Fruit fly (Drosophila melanogaster) whole organism, embryonic: ENCODE results near the gene Psn.
A peak's percentile ranks its signal among the peaks of the same experiment; 100 is the strongest.

Source experiments
- Aef1 ChIP-seq: fragments of 200-800 bp; sonication (Bioruptor generic); IDR thresholded peaks from 3 replicates; pipeline ENCODE4 v1.3.6; 2022; ENCODE audit warnings: missing biosample characterization, missing genetic modification characterization
- Atf3 ChIP-seq: fragments of 200-800 bp; sonication (Bioruptor generic); optimal IDR thresholded peaks from 3 replicates; lab custom pipeline; 2016; ENCODE audit warnings: missing biosample characterization, missing genetic modification characterization
- CG11560 ChIP-seq: fragments of 200-800 bp; sonication (Bioruptor generic); IDR thresholded peaks from 3 replicates; pipeline ENCODE4 v1.3.6; 2022; ENCODE audit warnings: missing biosample characterization, missing genetic modification characterization
- CG14441 ChIP-seq: fragments of 200-800 bp; sonication (Bioruptor generic); IDR thresholded peaks from 2 replicates; pipeline ENCODE4 v1.3.6; 2022; ENCODE audit warnings: missing biosample characterization, missing genetic modification characterization
- CG1529 ChIP-seq: fragments of 200-800 bp; sonication (Bioruptor generic); optimal IDR thresholded peaks from 3 replicates; lab custom pipeline; 2018; ENCODE audit warnings: missing biosample characterization, missing genetic modification characterization
- CG16813 ChIP-seq: fragments of 200-800 bp; sonication (Bioruptor generic); IDR thresholded peaks from 3 replicates; pipeline ENCODE4 v1.3.6; 2022; ENCODE audit warnings: missing biosample characterization, missing genetic modification characterization; ENCODE audit not compliant: partially characterized antibody
- CG17912 ChIP-seq: fragments of 200-800 bp; sonication (Bioruptor generic); optimal IDR thresholded peaks from 2 replicates; lab custom pipeline; 2018; ENCODE audit warnings: missing biosample characterization, mild to moderate bottlenecking, missing genetic modification characterization
- CG32532 ChIP-seq: fragments of 200-800 bp; sonication (Bioruptor generic); IDR thresholded peaks from 2 replicates; pipeline ENCODE4 v1.3.6; 2022; ENCODE audit warnings: missing biosample characterization, missing genetic modification characterization
- CG4707 ChIP-seq: fragments of 200-800 bp; sonication (Bioruptor generic); optimal IDR thresholded peaks from 2 replicates; lab custom pipeline; 2018; ENCODE audit warnings: missing biosample characterization, mild to moderate bottlenecking, missing genetic modification characterization, moderate library complexity
- CG4820 ChIP-seq: fragments of 200-800 bp; sonication (Bioruptor generic); optimal IDR thresholded peaks from 3 replicates; lab custom pipeline; 2016; ENCODE audit warnings: missing biosample characterization, missing genetic modification characterization
- CG6175 ChIP-seq: fragments of 200-800 bp; sonication (Bioruptor generic); IDR thresholded peaks from 3 replicates; pipeline ENCODE4 v1.3.6; 2022; ENCODE audit warnings: missing biosample characterization, missing genetic modification characterization
- CG7357 ChIP-seq: fragments of 200-800 bp; sonication (Bioruptor generic); IDR thresholded peaks from 3 replicates; pipeline ENCODE4 v1.3.6; 2022; ENCODE audit warnings: missing biosample characterization, missing genetic modification characterization
- CG7372 ChIP-seq: fragments of 200-800 bp; sonication (Bioruptor generic); IDR thresholded peaks from 2 replicates; pipeline ENCODE4 v1.3.6; 2022; ENCODE audit warnings: missing biosample characterization, missing genetic modification characterization
- CG7556 ChIP-seq: fragments of 200-800 bp; sonication (Bioruptor generic); optimal IDR thresholded peaks from 2 replicates; lab custom pipeline; 2017; ENCODE audit warnings: missing biosample characterization, mild to moderate bottlenecking, missing genetic modification characterization
- CG7745 ChIP-seq: fragments of 200-800 bp; sonication (Bioruptor generic); optimal IDR thresholded peaks from 2 replicates; lab custom pipeline; 2018; ENCODE audit warnings: missing biosample characterization, mild to moderate bottlenecking, missing genetic modification characterization, moderate library complexity
- CG8359 ChIP-seq: fragments of 200-800 bp; sonication (Bioruptor generic); optimal IDR thresholded peaks from 2 replicates; lab custom pipeline; 2017; ENCODE audit warnings: missing biosample characterization, mild to moderate bottlenecking, missing genetic modification characterization, borderline replicate concordance
- CG8924 ChIP-seq: fragments of 200-800 bp; optimal IDR thresholded peaks from 3 replicates; lab custom pipeline; 2019; ENCODE audit warnings: missing biosample characterization, mild to moderate bottlenecking, missing genetic modification characterization, moderate library complexity
- CG9876 ChIP-seq: fragments of 200-800 bp; sonication (Bioruptor generic); optimal IDR thresholded peaks from 2 replicates; lab custom pipeline; 2016; ENCODE audit warnings: missing biosample characterization, missing genetic modification characterization
- Fer1 ChIP-seq: fragments of 200-800 bp; sonication (Bioruptor generic); optimal IDR thresholded peaks from 2 replicates; lab custom pipeline; 2017; ENCODE audit warnings: missing biosample characterization, mild to moderate bottlenecking, missing genetic modification characterization
- H15 ChIP-seq: fragments of 200-800 bp; sonication (Bioruptor generic); IDR thresholded peaks from 3 replicates; pipeline ENCODE4 v1.3.6; 2022; ENCODE audit warnings: missing biosample characterization, missing genetic modification characterization
- Hsf ChIP-seq: fragments of 200-800 bp; sonication (Bioruptor generic); optimal IDR thresholded peaks from 3 replicates; lab custom pipeline; 2016; ENCODE audit warnings: missing biosample characterization, missing genetic modification characterization
- MESR4 ChIP-seq: fragments of 200-800 bp; sonication (Bioruptor generic); optimal IDR thresholded peaks from 2 replicates; lab custom pipeline; 2018; ENCODE audit warnings: missing biosample characterization, mild to moderate bottlenecking, missing genetic modification characterization, moderate library complexity
- MTF-1 ChIP-seq: fragments of 200-800 bp; sonication (Bioruptor generic); optimal IDR thresholded peaks from 2 replicates; lab custom pipeline; 2018; ENCODE audit warnings: missing biosample characterization, mild to moderate bottlenecking, missing genetic modification characterization, borderline replicate concordance
- NK7.1 ChIP-seq: fragments of 200-800 bp; sonication (Bioruptor generic); optimal IDR thresholded peaks from 3 replicates; lab custom pipeline; 2016; ENCODE audit warnings: missing biosample characterization, missing genetic modification characterization
- Side ChIP-seq: fragments of 200-800 bp; sonication (Bioruptor generic); optimal IDR thresholded peaks from 2 replicates; lab custom pipeline; 2016; ENCODE audit warnings: missing biosample characterization, missing genetic modification characterization
- Xbp1 ChIP-seq: fragments of 200-800 bp; sonication (Bioruptor generic); optimal IDR thresholded peaks from 3 replicates; lab custom pipeline; 2016; ENCODE audit warnings: missing biosample characterization, mild to moderate bottlenecking, missing genetic modification characterization
- ara ChIP-seq: fragments of 200-800 bp; sonication (Bioruptor generic); IDR thresholded peaks from 2 replicates; pipeline ENCODE4 v1.3.6; 2022; ENCODE audit warnings: missing biosample characterization, missing genetic modification characterization
- bsh ChIP-seq, 2 experiments: fragments of 200-800 bp; sonication (Bioruptor generic); optimal IDR thresholded peaks; 2 replicates each; lab custom pipeline; 2017 to 2018; ENCODE audit warnings: mild to moderate bottlenecking in 2 of 2, missing biosample characterization in 2 of 2, missing genetic modification characterization in 2 of 2, moderate library complexity in 1 of 2
- chinmo ChIP-seq: fragments of 200-800 bp; sonication (Bioruptor generic); IDR thresholded peaks from 4 replicates; pipeline ENCODE4 v1.3.6; 2022; ENCODE audit warnings: missing biosample characterization, missing genetic modification characterization; ENCODE audit not compliant: partially characterized antibody
- dmrt11E ChIP-seq: fragments of 200-800 bp; sonication (Bioruptor generic); optimal IDR thresholded peaks from 3 replicates; lab custom pipeline; 2018; ENCODE audit warnings: missing biosample characterization, mild to moderate bottlenecking, missing genetic modification characterization, moderate library complexity
- eve ChIP-seq, 2 experiments: fragments of >200 bp; optimal IDR thresholded peaks; 2 replicates each; lab custom pipeline; 2017; ENCODE audit warnings: missing biosample characterization in 2 of 2, missing genetic modification characterization in 2 of 2
- fd96Cb ChIP-seq: fragments of 200-800 bp; sonication (Bioruptor generic); optimal IDR thresholded peaks from 2 replicates; lab custom pipeline; 2018; ENCODE audit warnings: missing biosample characterization, mild to moderate bottlenecking, missing genetic modification characterization, moderate library complexity
- ftz-f1 ChIP-seq: fragments of 200-800 bp; sonication (Bioruptor generic); optimal IDR thresholded peaks from 2 replicates; lab custom pipeline; 2016; ENCODE audit warnings: missing biosample characterization, missing genetic modification characterization
- gsb-n ChIP-seq: fragments of 200-800 bp; sonication (Bioruptor generic); optimal IDR thresholded peaks from 3 replicates; lab custom pipeline; 2018; ENCODE audit warnings: missing biosample characterization, mild to moderate bottlenecking, missing genetic modification characterization
- hbn ChIP-seq: fragments of 200-800 bp; sonication (Bioruptor generic); IDR thresholded peaks from 2 replicates; pipeline ENCODE4 v1.3.6; 2022; ENCODE audit warnings: missing biosample characterization, missing genetic modification characterization; ENCODE audit not compliant: partially characterized antibody
- jing ChIP-seq: fragments of 200-800 bp; sonication (Bioruptor generic); optimal IDR thresholded peaks from 2 replicates; lab custom pipeline; 2018; ENCODE audit warnings: missing biosample characterization, mild to moderate bottlenecking, missing genetic modification characterization
- kay ChIP-seq: fragments of 200-800 bp; sonication (Bioruptor generic); optimal IDR thresholded peaks from 2 replicates; lab custom pipeline; 2016; ENCODE audit warnings: missing biosample characterization, missing genetic modification characterization
- lilli ChIP-seq: fragments of 200-800 bp; sonication (Bioruptor generic); optimal IDR thresholded peaks from 3 replicates; lab custom pipeline; 2016; ENCODE audit warnings: missing biosample characterization, missing genetic modification characterization
- pum ChIP-seq: fragments of 200-800 bp; sonication (Bioruptor generic); optimal IDR thresholded peaks from 2 replicates; lab custom pipeline; 2016; ENCODE audit warnings: missing biosample characterization, missing genetic modification characterization
- ranshi ChIP-seq: fragments of 200-800 bp; sonication (Bioruptor generic); IDR thresholded peaks from 2 replicates; pipeline ENCODE4 v1.3.6; 2022; ENCODE audit warnings: missing biosample characterization, missing genetic modification characterization
- sob ChIP-seq: fragments of 200-800 bp; sonication (Bioruptor generic); IDR thresholded peaks from 2 replicates; pipeline ENCODE4 v1.3.6; 2022; ENCODE audit warnings: missing biosample characterization, missing genetic modification characterization
- tll ChIP-seq, 2 experiments: fragments of 200-800 bp in 1 of 2; fragments of >200 bp in 1 of 2; sonication (Bioruptor generic) in 1 of 2; optimal IDR thresholded peaks; 2 replicates each; lab custom pipeline; 2017 to 2019; ENCODE audit warnings: missing biosample characterization in 2 of 2, missing genetic modification characterization in 2 of 2, mild to moderate bottlenecking in 1 of 2, moderate library complexity in 1 of 2
- tna ChIP-seq: fragments of 200-800 bp; sonication (Bioruptor generic); IDR thresholded peaks from 2 replicates; pipeline ENCODE4 v1.3.6; 2022; ENCODE audit warnings: missing biosample characterization, missing genetic modification characterization; ENCODE audit not compliant: partially characterized antibody
- trem ChIP-seq: fragments of 200-800 bp; optimal IDR thresholded peaks from 3 replicates; lab custom pipeline; 2019; ENCODE audit warnings: missing biosample characterization, mild to moderate bottlenecking, missing genetic modification characterization, moderate library complexity

The Psn gene

DNA sequence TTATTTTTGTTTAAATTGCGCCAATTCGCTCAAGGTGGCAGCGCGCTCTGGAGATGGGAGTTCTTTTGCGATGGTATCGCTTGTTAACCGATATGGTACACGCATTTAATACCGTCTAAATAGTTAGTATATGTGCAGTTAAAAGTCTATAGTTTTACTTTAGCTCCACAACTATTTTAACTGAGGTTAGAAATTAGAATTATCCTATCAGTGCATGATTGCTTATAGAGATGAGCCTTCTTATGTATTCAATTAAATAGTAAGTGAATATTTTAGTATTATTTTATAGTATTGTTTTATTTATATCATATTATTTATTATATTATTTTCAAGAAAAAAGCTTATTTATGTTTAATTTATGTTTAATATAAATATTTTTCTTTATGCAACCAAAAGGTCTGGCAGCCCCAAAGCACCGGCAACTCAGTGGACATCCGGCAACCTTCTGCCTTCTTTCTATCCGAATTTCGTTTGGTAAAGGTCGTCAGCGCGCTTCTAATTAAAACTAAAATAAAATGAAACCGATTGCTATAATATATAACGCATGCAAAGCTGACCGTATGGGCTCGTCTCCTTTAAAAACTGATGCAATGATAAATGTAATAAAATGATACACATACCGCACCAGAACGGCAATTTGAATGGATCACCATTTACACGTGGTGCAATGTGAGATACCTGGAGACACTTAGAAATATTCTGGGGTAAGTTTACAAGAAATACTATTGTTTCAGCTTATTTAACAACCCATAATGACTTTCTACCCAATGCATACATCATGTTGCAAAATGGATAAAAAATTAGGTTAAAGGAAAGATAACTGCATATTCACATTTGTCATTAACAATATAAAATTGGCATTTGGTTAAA lies 20.8 kb downstream of the Psn start, which contains the start of gene CG5199 (continued):
- no peak for TF ChIP-seq kay
- peak; percentile 56; the same call in 1 of the 2 replicates for TF ChIP-seq ranshi (GFP tag; lab: Robert Waterston, UW)
- TF ChIP-seq sob = no peak
- TF ChIP-seq MTF-1 (GFP tag; lab: Kevin White, UChicago) = no peak
- TF ChIP-seq CG7372 (GFP tag; lab: Robert Waterston, UW) = peak; percentile 65
- TF ChIP-seq CG1529 (GFP tag; lab: Kevin White, UChicago) = no peak
- TF ChIP-seq pum (GFP tag; lab: Kevin White, UChicago) = peak; percentile 49
- peak; percentile 76 for TF ChIP-seq fd96Cb (tag; lab: Kevin White, UChicago)
- peak; percentile 60 for TF ChIP-seq Fer1 (GFP tag; lab: Kevin White, UChicago)
- TF ChIP-seq CG7357 (GFP tag; lab: Robert Waterston, UW) = no peak
- TF ChIP-seq Side (GFP tag; lab: Kevin White, UChicago) = no peak
- peak; percentile 10 for TF ChIP-seq lilli (GFP tag; lab: Kevin White, UChicago)
- TF ChIP-seq CG8924 (tag; lab: Kevin White, UChicago) = peak; percentile 80
- TF ChIP-seq MESR4 (GFP tag; lab: Kevin White, UChicago) = peak; percentile 90
- peak; percentile 49; the same call in 1 of the 2 replicates for TF ChIP-seq CG32532
- no peak for TF ChIP-seq NK7.1 (GFP tag; lab: Kevin White, UChicago)
- TF ChIP-seq trem = peak; percentile 93
- TF ChIP-seq CG7556 = peak; percentile 75
- no peak for TF ChIP-seq CG7745 (tag; lab: Kevin White, UChicago)
- TF ChIP-seq CG11560 (tag; lab: Robert Waterston, UW) = peak; percentile 56; the same call in 1 of the 3 replicates
- 0 out of 3 replicates have a peak, but pooled peaks have one; percentile 51 for TF ChIP-seq CG6175 (GFP tag; lab: Robert Waterston, UW)
- TF ChIP-seq Aef1 (GFP tag; lab: Robert Waterston, UW) = no peak; the same call in 1 of the 3 replicates
- TF ChIP-seq gsb-n (tag; lab: Kevin White, UChicago) = peak; percentile 70
- no peak for TF ChIP-seq jing (GFP tag; lab: Kevin White, UChicago)
- peak in 1 of 2 experiments; percentile 61 for TF ChIP-seq bsh (GFP tag; optimal IDR thresholded peaks at IDR 0.05; lab: Kevin White, UChicago)
- TF ChIP-seq Atf3 = no peak
- TF ChIP-seq CG4820 (GFP tag; lab: Kevin White, UChicago) = peak; percentile 67
- no peak; the same call in 1 of the 2 replicates for TF ChIP-seq tna
- peak; percentile 89 for TF ChIP-seq CG16813 (GFP tag; lab: Robert Waterston, UW)
- TF ChIP-seq CG14441 = peak; percentile 68
- peak; percentile 40 for TF ChIP-seq CG8359
- TF ChIP-seq tll (GFP tag; optimal IDR thresholded peaks at IDR 0.05; lab: Kevin White, UChicago) = no peak
- TF ChIP-seq ftz-f1 (GFP tag; lab: Kevin White, UChicago) = peak; percentile 37
- no peak for TF ChIP-seq CG9876 (GFP tag; lab: Kevin White, UChicago)
- TF ChIP-seq Xbp1 (GFP tag; lab: Kevin White, UChicago) = peak; percentile 64
- TF ChIP-seq eve (GFP tag; optimal IDR thresholded peaks at IDR 0.05; lab: Kevin White, UChicago) = no peak
- no peak for TF ChIP-seq CG4707 (GFP tag; lab: Kevin White, UChicago)
- TF ChIP-seq dmrt11E (tag; lab: Kevin White, UChicago) = peak; percentile 82
- no peak for TF ChIP-seq CG17912 (GFP tag; lab: Kevin White, UChicago)
- peak; percentile 13 for TF ChIP-seq Hsf (GFP tag; lab: Kevin White, UChicago)
- no peak for TF ChIP-seq chinmo (GFP tag; lab: Robert Waterston, UW)
- TF ChIP-seq H15 (GFP tag; lab: Robert Waterston, UW) = peak; percentile 39; the same call in 1 of the 3 replicates
- no peak for TF ChIP-seq ara
- peak; percentile 61 for TF ChIP-seq hbn
- TF ChIP-seq, all 482 proteins: peak for 275
